Worm (Caenorhabditis elegans) whole organism, late embryonic: Measurements from ENCODE around the gene snf-5.

Experiments
- K02D7.2 ChIP-seq: sonication (generic microtip); optimal IDR thresholded peaks from 2 replicates; lab custom pipeline; 2017; ENCODE audit warnings: mild to moderate bottlenecking, missing genetic modification characterization, missing compliant biosample characterization
- ama-1 ChIP-seq: fragments of 150-350 bp; optimal IDR thresholded peaks from 2 replicates; lab custom pipeline; 2014
- ceh-2 ChIP-seq: sonication (generic microtip); optimal IDR thresholded peaks from 2 replicates; lab custom pipeline; 2016; ENCODE audit warnings: missing genotype, missing genetic modification characterization, missing compliant biosample characterization
- ceh-24 ChIP-seq: sonication (generic microtip); optimal IDR thresholded peaks from 2 replicates; lab custom pipeline; 2016; ENCODE audit warnings: mild to moderate bottlenecking, missing genetic modification characterization, missing compliant biosample characterization
- ceh-9 ChIP-seq: sonication (generic microtip); optimal IDR thresholded peaks from 2 replicates; lab custom pipeline; 2016; ENCODE audit warnings: mild to moderate bottlenecking, missing genetic modification characterization, inconsistent platforms, missing compliant biosample characterization
- elt-2 ChIP-seq: sonication (generic microtip); optimal IDR thresholded peaks from 2 replicates; lab custom pipeline; 2016; ENCODE audit warnings: missing genetic modification reagents, missing genetic modification characterization, missing compliant biosample characterization
- hlh-13 ChIP-seq: fragments of 200-800 bp; sonication (Bioruptor generic); optimal IDR thresholded peaks from 2 replicates; lab custom pipeline; 2018; ENCODE audit warnings: mild to moderate bottlenecking, missing genetic modification characterization, missing compliant biosample characterization
- hlh-8 ChIP-seq: sonication (generic microtip); optimal IDR thresholded peaks from 2 replicates; lab custom pipeline; 2016; ENCODE audit warnings: missing genotype, missing genetic modification characterization, missing compliant biosample characterization
- nhr-11 ChIP-seq: fragments of 150-350 bp; optimal IDR thresholded peaks from 2 replicates; lab custom pipeline; 2014; ENCODE audit warnings: missing biosample characterization, missing genetic modification characterization
- pax-1 ChIP-seq: fragments of 150-350 bp; optimal IDR thresholded peaks from 2 replicates; lab custom pipeline; 2014; ENCODE audit warnings: missing biosample characterization, missing genetic modification characterization
- pqm-1 ChIP-seq: sonication (generic microtip); optimal IDR thresholded peaks from 2 replicates; lab custom pipeline; 2016; ENCODE audit warnings: missing genetic modification characterization, missing compliant biosample characterization
- sox-2 ChIP-seq: fragments of 200-800 bp; sonication (Bioruptor generic); IDR thresholded peaks from 2 replicates; pipeline ENCODE4 v1.3.6; 2022; ENCODE audit warnings: missing genetic modification reagents, missing genetic modification characterization, missing compliant biosample characterization

DNA sequence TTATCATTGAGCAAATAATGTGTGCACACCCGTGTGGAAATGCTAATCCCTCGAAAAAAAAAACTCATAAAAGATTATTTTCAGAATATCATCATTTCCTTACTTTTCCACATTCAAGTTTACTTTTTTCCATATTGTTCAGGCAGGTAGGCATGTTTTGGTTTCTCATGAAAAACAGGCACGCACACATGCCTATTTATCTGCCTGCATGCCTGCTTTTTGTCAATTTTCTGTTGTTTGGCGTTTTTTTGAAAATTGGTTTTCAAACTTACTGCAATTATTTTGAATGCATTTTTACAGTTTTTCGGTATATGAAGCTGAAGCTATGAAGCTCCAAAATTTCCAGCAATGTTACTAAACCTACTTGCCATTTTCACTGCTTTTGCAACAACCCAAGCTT, 32.4 kb upstream of the snf-5 start, which contains the start of gene clec-64:
- TF ChIP-seq ceh-24 (tag; lab: Kevin White, UChicago) (no peak), hlh-13 (GFP tag; lab: Kevin White, UChicago) (no peak), sox-2 (GFP tag; lab: Robert Waterston, UW) (no peak), ceh-9 (tag; lab: Kevin White, UChicago) (no peak), pax-1 (tag; lab: Kevin White, UChicago) (no peak), hlh-8 (no peak), elt-2 (tag; lab: Kevin White, UChicago) (no peak), pqm-1 (tag; lab: Kevin White, UChicago) (no peak), nhr-11 (tag; lab: Kevin White, UChicago) (no peak), K02D7.2 (tag; lab: Kevin White, UChicago) (no peak), ama-1 (lab: Kevin White, UChicago) (no peak), ceh-2 (tag; lab: Kevin White, UChicago) (no peak)
